Worm (Caenorhabditis elegans) whole organism, midembryonic: ENCODE results near the gene F13A7.7.
A peak's percentile ranks its signal among the peaks of the same experiment; 100 is the strongest.

Source experiments
- T22C8.4 ChIP-seq: fragments of 200-800 bp; sonication (Bioruptor generic); IDR thresholded peaks from 2 replicates; pipeline ENCODE4 v1.3.6; 2022; ENCODE audit warnings: missing genetic modification characterization, missing compliant biosample characterization
- cog-1 ChIP-seq: sonication (generic microtip); optimal IDR thresholded peaks from 2 replicates; lab custom pipeline; 2016; ENCODE audit warnings: missing genetic modification characterization, missing compliant biosample characterization
- flt-1 ChIP-seq: fragments of 200-800 bp; sonication (Bioruptor generic); IDR thresholded peaks from 2 replicates; pipeline ENCODE4 v1.3.6; 2022; ENCODE audit warnings: missing genetic modification characterization, missing compliant biosample characterization
- klf-2 ChIP-seq: fragments of 200-800 bp; sonication (Bioruptor generic); conservative IDR thresholded peaks from 2 replicates; pipeline ENCODE4 v1.3.6; 2022; ENCODE audit warnings: missing genetic modification reagents, missing genetic modification characterization, missing compliant biosample characterization
- med-1 ChIP-seq: sonication (generic microtip); optimal IDR thresholded peaks from 2 replicates; lab custom pipeline; 2017; ENCODE audit warnings: missing genetic modification characterization, mild to moderate bottlenecking, missing compliant biosample characterization, antibody characterized with exemption, missing genetic modification reagents; ENCODE audit not compliant: insufficient read depth
- ref-1 ChIP-seq: fragments of 200-800 bp; sonication (Bioruptor generic); conservative IDR thresholded peaks from 2 replicates; pipeline ENCODE4 v1.3.6; 2022; ENCODE audit warnings: missing genetic modification reagents, missing genetic modification characterization, missing compliant biosample characterization
- tab-1 ChIP-seq: fragments of 200-800 bp; sonication (Bioruptor generic); IDR thresholded peaks from 2 replicates; pipeline ENCODE4 v1.3.6; 2022; ENCODE audit warnings: missing genetic modification characterization, missing compliant biosample characterization
- ztf-23 ChIP-seq: fragments of 200-800 bp; sonication (Bioruptor generic); IDR thresholded peaks from 2 replicates; pipeline ENCODE4 v1.3.6; 2022; ENCODE audit warnings: missing genetic modification reagents, missing genetic modification characterization, missing compliant biosample characterization
- ztf-29 ChIP-seq: fragments of 200-800 bp; sonication (Bioruptor generic); IDR thresholded peaks from 2 replicates; pipeline ENCODE4 v1.3.6; 2022; ENCODE audit warnings: missing genetic modification reagents, missing genetic modification characterization, missing compliant biosample characterization

F13A7.7 gene

ce11 chrV:16382949-16383348, 680 bp downstream of the F13A7.7 start:
- TF ChIP-seq cog-1 (tag; lab: Kevin White, UChicago) (no peak), ztf-29 (no peak), ztf-23 (GFP tag; lab: Robert Waterston, UW) (no peak), klf-2 (GFP tag; lab: Robert Waterston, UW) (no peak), med-1 (GFP tag; lab: Kevin White, UChicago) (no peak), ref-1 (GFP tag; lab: Robert Waterston, UW) (no peak), tab-1 (no peak)

- TF ChIP-seq klf-2 (GFP tag; lab: Robert Waterston, UW) (no peak), T22C8.4 (no peak), med-1 (GFP tag; lab: Kevin White, UChicago) (no peak), cog-1 (tag; lab: Kevin White, UChicago) (no peak), tab-1 (no peak), ztf-29 (no peak), ref-1 (GFP tag; lab: Robert Waterston, UW) (no peak), ztf-23 (GFP tag; lab: Robert Waterston, UW) (no peak), flt-1 (GFP tag; lab: Robert Waterston, UW) (no peak)
Observed at ce11 chrV:16377849-16378248, 5.8 kb downstream of the F13A7.7 start, which contains the start of gene F13A7.1. Gene F13A7.1 (minus strand): TSS chrV:16377949.

- TF ChIP-seq tab-1 (no peak), ztf-29 (no peak), ref-1 (GFP tag; lab: Robert Waterston, UW) (no peak), ztf-23 (GFP tag; lab: Robert Waterston, UW) (no peak), flt-1 (GFP tag; lab: Robert Waterston, UW) (0 out of 2 replicates have a peak, but pooled peaks have one; percentile 28)
Observed at ce11 chrV:16377188-16377587, 6.4 kb downstream of the F13A7.7 start.

ce11 chrV:16376430-16376948, 7.1 kb downstream of the F13A7.7 start:
- TF ChIP-seq tab-1 (no peak), cog-1 (tag; lab: Kevin White, UChicago) (no peak), ztf-23 (GFP tag; lab: Robert Waterston, UW) (no peak), flt-1 (GFP tag; lab: Robert Waterston, UW) (no peak), T22C8.4 (no peak), med-1 (GFP tag; lab: Kevin White, UChicago) (no peak), ref-1 (GFP tag; lab: Robert Waterston, UW) (no peak), klf-2 (GFP tag; lab: Robert Waterston, UW) (no peak), ztf-29 (no peak)

- no peak for TF ChIP-seq med-1 (GFP tag; lab: Kevin White, UChicago)
- TF ChIP-seq cog-1 (tag; lab: Kevin White, UChicago): no peak
- TF ChIP-seq tab-1: no peak
- no peak for TF ChIP-seq ztf-29
- TF ChIP-seq ref-1 (GFP tag; lab: Robert Waterston, UW): no peak
- TF ChIP-seq ztf-23 (GFP tag; lab: Robert Waterston, UW): no peak
- TF ChIP-seq klf-2 (GFP tag; lab: Robert Waterston, UW): no peak
- TF ChIP-seq flt-1 (GFP tag; lab: Robert Waterston, UW): no peak
- TF ChIP-seq T22C8.4: no peak
Observed at ce11 chrV:16374676-16375075, 9.0 kb downstream of the F13A7.7 start, which contains the start of gene srv-34. Gene srv-34 (minus strand): TSS chrV:16374776.

- peak; percentile 32 for TF ChIP-seq med-1 (GFP tag; lab: Kevin White, UChicago)
- TF ChIP-seq klf-2 (GFP tag; lab: Robert Waterston, UW): peak; percentile 68; the same call in 1 of the 2 replicates
- TF ChIP-seq ztf-29: no peak
- TF ChIP-seq flt-1 (GFP tag; lab: Robert Waterston, UW): peak; percentile 90
- TF ChIP-seq tab-1: peak; percentile 83
- peak; percentile 61 for TF ChIP-seq ref-1 (GFP tag; lab: Robert Waterston, UW)
- TF ChIP-seq cog-1 (tag; lab: Kevin White, UChicago): peak; percentile 34
- TF ChIP-seq T22C8.4: peak; percentile 58; the same call in 1 of the 2 replicates
- TF ChIP-seq ztf-23 (GFP tag; lab: Robert Waterston, UW): peak; percentile 79
Observed at ce11 chrV:16370039-16370438, 13.6 kb downstream of the F13A7.7 start.

- TF ChIP-seq flt-1 (GFP tag; lab: Robert Waterston, UW): no peak
- peak; percentile 53; the same call in 1 of the 2 replicates for TF ChIP-seq T22C8.4
Observed at ce11 chrV:16368143-16368542, 15.5 kb downstream of the F13A7.7 start.

ce11 chrV:16367575-16367974, 16.1 kb downstream of the F13A7.7 start, which contains the start of gene W08G11.3:
Gene W08G11.3 (plus strand): TSS chrV:16367681.
- TF ChIP-seq med-1 (GFP tag; lab: Kevin White, UChicago): no peak
- TF ChIP-seq cog-1 (tag; lab: Kevin White, UChicago): no peak
- TF ChIP-seq klf-2 (GFP tag; lab: Robert Waterston, UW): no peak
- TF ChIP-seq ztf-29: no peak
- no peak for TF ChIP-seq T22C8.4
- TF ChIP-seq ref-1 (GFP tag; lab: Robert Waterston, UW): no peak
- no peak for TF ChIP-seq ztf-23 (GFP tag; lab: Robert Waterston, UW)
- no peak for TF ChIP-seq flt-1 (GFP tag; lab: Robert Waterston, UW)
- no peak for TF ChIP-seq tab-1

- TF ChIP-seq ztf-29 (no peak), tab-1 (no peak), flt-1 (GFP tag; lab: Robert Waterston, UW) (no peak), T22C8.4 (no peak), ztf-23 (GFP tag; lab: Robert Waterston, UW) (no peak)
Observed at ce11 chrV:16361350-16361749, 22.3 kb downstream of the F13A7.7 start.

ce11 chrV:16357253-16357652, 26.4 kb downstream of the F13A7.7 start, which contains the start of gene pptr-1:
Gene pptr-1 (plus strand): TSS chrV:16357521.
- TF ChIP-seq med-1 (GFP tag; lab: Kevin White, UChicago) (no peak), tab-1 (no peak), flt-1 (GFP tag; lab: Robert Waterston, UW) (no peak), T22C8.4 (peak; percentile 22; the same call in 1 of the 2 replicates)
